Worm (Caenorhabditis elegans): ENCODE results near the gene F57G12.2.

The F57G12.2 gene

ce11 chrX:12201435-12201834 lies 41.6 kb upstream of the F57G12.2 start:
- no peak for TF ChIP-seq R02D3.7 (tag; optimal IDR thresholded peaks at IDR 0.05)
- TF ChIP-seq unc-39 (tag; optimal IDR thresholded peaks at IDR 0.05), result no peak
- peak; percentile 21 for TF ChIP-seq lsy-12 (tag; optimal IDR thresholded peaks at IDR 0.05)
- TF ChIP-seq nhr-43 (tag; optimal IDR thresholded peaks at IDR 0.05; ENCODE audit: poor library complexity, severe bottlenecking), result no peak
- TF ChIP-seq nhr-12 (tag; optimal IDR thresholded peaks at IDR 0.05), result no peak

ce11 chrX:12200577-12200976 lies 40.7 kb upstream of the F57G12.2 start:
- TF ChIP-seq lsy-12 (tag; optimal IDR thresholded peaks at IDR 0.05) (no peak), nfya-1 (tag; optimal IDR thresholded peaks at IDR 0.05; ENCODE audit: insufficient read depth) (peak; percentile 24), nhr-11 (tag; optimal IDR thresholded peaks at IDR 0.05) (peak; percentile 88), ztf-4 (tag; optimal IDR thresholded peaks at IDR 0.05) (no peak), nhr-77 (tag; optimal IDR thresholded peaks at IDR 0.05) (no peak), fkh-2 (tag; optimal IDR thresholded peaks at IDR 0.05) (no peak), nhr-237 (tag; optimal IDR thresholded peaks at IDR 0.05) (no peak)

- TF ChIP-seq sea-2 (GFP tag; optimal IDR thresholded peaks at IDR 0.05), result no peak
- no peak for TF ChIP-seq fkh-10 (GFP tag; optimal IDR thresholded peaks at IDR 0.05)
- no peak for TF ChIP-seq R02D3.7 (tag; optimal IDR thresholded peaks at IDR 0.05)
- TF ChIP-seq unc-39 (tag; optimal IDR thresholded peaks at IDR 0.05), result no peak
- no peak for TF ChIP-seq mml-1 (tag; optimal IDR thresholded peaks at IDR 0.05)
- TF ChIP-seq ZK546.5 (tag; optimal IDR thresholded peaks at IDR 0.05), result no peak
- TF ChIP-seq elt-3 (tag; optimal IDR thresholded peaks at IDR 0.05), result no peak
- TF ChIP-seq daf-12 (tag; optimal IDR thresholded peaks at IDR 0.05), result no peak
- TF ChIP-seq pha-4 (tag; optimal IDR thresholded peaks at IDR 0.05), result no peak
- TF ChIP-seq nhr-11 (tag; optimal IDR thresholded peaks at IDR 0.05), result no peak
- no peak for TF ChIP-seq fos-1 (tag; optimal IDR thresholded peaks at IDR 0.05)
- TF ChIP-seq elt-2 (tag; optimal IDR thresholded peaks at IDR 0.05), result no peak
- TF ChIP-seq nhr-25 (tag; optimal IDR thresholded peaks at IDR 0.05), result no peak
- no peak for TF ChIP-seq elt-1 (tag; optimal IDR thresholded peaks at IDR 0.05)
- TF ChIP-seq skn-1 (tag; optimal IDR thresholded peaks at IDR 0.05), result no peak
- no peak for TF ChIP-seq lin-39 (tag; optimal IDR thresholded peaks at IDR 0.05)
- TF ChIP-seq hmg-11 (tag; optimal IDR thresholded peaks at IDR 0.05), result no peak
- no peak for TF ChIP-seq nhr-12 (tag; optimal IDR thresholded peaks at IDR 0.05)
- TF ChIP-seq nhr-43 (tag; optimal IDR thresholded peaks at IDR 0.05; ENCODE audit: poor library complexity, severe bottlenecking), result no peak
Measured at ce11 chrX:12198298-12198697, 38.4 kb upstream of the F57G12.2 start.

ce11 chrX:12197367-12197766 lies 37.5 kb upstream of the F57G12.2 start:
- TF ChIP-seq pqm-1 (tag; optimal IDR thresholded peaks at IDR 0.05) (no peak), unc-62 (GFP tag; optimal IDR thresholded peaks at IDR 0.05) (no peak), lsy-12 (tag; optimal IDR thresholded peaks at IDR 0.05) (no peak), nhr-25 (tag; optimal IDR thresholded peaks at IDR 0.05) (no peak), egl-5 (tag; optimal IDR thresholded peaks at IDR 0.05) (no peak), ceh-9 (tag; optimal IDR thresholded peaks at IDR 0.05) (no peak), zag-1 (tag; optimal IDR thresholded peaks at IDR 0.05) (no peak), egl-27 (tag; optimal IDR thresholded peaks at IDR 0.05) (no peak), lin-15B (tag; optimal IDR thresholded peaks at IDR 0.05) (no peak), fkh-2 (tag; optimal IDR thresholded peaks at IDR 0.05) (no peak), ztf-11 (tag; optimal IDR thresholded peaks at IDR 0.05) (no peak), mml-1 (tag; optimal IDR thresholded peaks at IDR 0.05) (no peak), unc-39 (tag; optimal IDR thresholded peaks at IDR 0.05) (no peak), elt-1 (tag; optimal IDR thresholded peaks at IDR 0.05) (no peak), elt-2 (tag; optimal IDR thresholded peaks at IDR 0.05) (no peak), lin-39 (tag; optimal IDR thresholded peaks at IDR 0.05) (no peak), nhr-11 (tag; optimal IDR thresholded peaks at IDR 0.05) (no peak), nhr-12 (tag; optimal IDR thresholded peaks at IDR 0.05) (no peak), ama-1 (optimal IDR thresholded peaks at IDR 0.05) (no peak)

ce11 chrX:12188280-12189071 lies 28.6 kb upstream of the F57G12.2 start:
- TF ChIP-seq lin-39 (tag; optimal IDR thresholded peaks at IDR 0.05) (no peak), nhr-43 (tag; optimal IDR thresholded peaks at IDR 0.05; ENCODE audit: poor library complexity, severe bottlenecking) (no peak), egl-5 (tag; optimal IDR thresholded peaks at IDR 0.05) (peak; percentile 52), nhr-237 (tag; optimal IDR thresholded peaks at IDR 0.05) (no peak), ceh-82 (tag; optimal IDR thresholded peaks at IDR 0.05) (no peak), R02D3.7 (tag; optimal IDR thresholded peaks at IDR 0.05) (no peak), pqm-1 (tag; optimal IDR thresholded peaks at IDR 0.05) (peak; percentile 61), nhr-25 (tag; optimal IDR thresholded peaks at IDR 0.05) (peak; percentile 9), elt-2 (tag; optimal IDR thresholded peaks at IDR 0.05) (peak; percentile 15)

All from whole organism, L3 larva.